Worm (Caenorhabditis elegans): Measurements from ENCODE around the gene srw-2.

Gene srw-2

ce11 chrV:2830817-2831216 lies at the start of gene srw-2:
srw-2 (plus strand) TSS chrV:2830878.
- TF ChIP-seq flt-1 (GFP tag; IDR thresholded peaks at IDR 0.05), result no peak
- TF ChIP-seq hmbx-1 (tag; optimal IDR thresholded peaks at IDR 0.05), result no peak
- no peak for TF ChIP-seq hnd-1 (tag; optimal IDR thresholded peaks at IDR 0.05)
- TF ChIP-seq aly-1 (tag; optimal IDR thresholded peaks at IDR 0.05), result no peak
- TF ChIP-seq tra-4 (tag; optimal IDR thresholded peaks at IDR 0.05), result no peak
- no peak for TF ChIP-seq hmg-4 (GFP tag; optimal IDR thresholded peaks at IDR 0.05)
- TF ChIP-seq ets-7 (tag; optimal IDR thresholded peaks at IDR 0.05), result no peak
- no peak for TF ChIP-seq F13C5.2 (tag; optimal IDR thresholded peaks at IDR 0.05)

- TF ChIP-seq ets-7 (tag; optimal IDR thresholded peaks at IDR 0.05) (no peak), hnd-1 (tag; optimal IDR thresholded peaks at IDR 0.05) (no peak), scrt-1 (GFP tag; IDR thresholded peaks at IDR 0.05) (no peak), hmg-4 (GFP tag; optimal IDR thresholded peaks at IDR 0.05) (no peak), pes-1 (GFP tag; IDR thresholded peaks at IDR 0.05) (no peak), F13C5.2 (tag; optimal IDR thresholded peaks at IDR 0.05) (no peak)
Measured at ce11 chrV:2792958-2793357, 37.7 kb upstream of the srw-2 start.

ce11 chrV:2795998-2796397 lies 34.7 kb upstream of the srw-2 start, which contains the start of gene F54E2.2:
F54E2.2 (plus strand) TSS chrV:2796298.
- no peak for TF ChIP-seq tbx-11 (GFP tag; IDR thresholded peaks at IDR 0.05)
- no peak for TF ChIP-seq pes-1 (GFP tag; IDR thresholded peaks at IDR 0.05)
- TF ChIP-seq tbx-37 (GFP tag; conservative IDR thresholded peaks at IDR 0.05), result no peak
- TF ChIP-seq ets-7 (tag; optimal IDR thresholded peaks at IDR 0.05), result no peak
- no peak for TF ChIP-seq ceh-13 (GFP tag; optimal IDR thresholded peaks at IDR 0.05)
- no peak for TF ChIP-seq sea-1 (GFP tag; conservative IDR thresholded peaks at IDR 0.05)
- no peak for TF ChIP-seq hmg-4 (GFP tag; optimal IDR thresholded peaks at IDR 0.05)
- no peak for TF ChIP-seq aly-1 (tag; optimal IDR thresholded peaks at IDR 0.05)
- no peak for TF ChIP-seq B0310.2 (tag; optimal IDR thresholded peaks at IDR 0.05)
- TF ChIP-seq F13C5.2 (tag; optimal IDR thresholded peaks at IDR 0.05), result no peak
- no peak for TF ChIP-seq tra-4 (tag; optimal IDR thresholded peaks at IDR 0.05)
- TF ChIP-seq hmbx-1 (tag; optimal IDR thresholded peaks at IDR 0.05), result no peak
- TF ChIP-seq ama-1 (optimal IDR thresholded peaks at IDR 0.05), result no peak
- no peak for TF ChIP-seq flt-1 (GFP tag; IDR thresholded peaks at IDR 0.05)
- TF ChIP-seq ceh-36 (tag; optimal IDR thresholded peaks at IDR 0.05), result no peak

DNA sequence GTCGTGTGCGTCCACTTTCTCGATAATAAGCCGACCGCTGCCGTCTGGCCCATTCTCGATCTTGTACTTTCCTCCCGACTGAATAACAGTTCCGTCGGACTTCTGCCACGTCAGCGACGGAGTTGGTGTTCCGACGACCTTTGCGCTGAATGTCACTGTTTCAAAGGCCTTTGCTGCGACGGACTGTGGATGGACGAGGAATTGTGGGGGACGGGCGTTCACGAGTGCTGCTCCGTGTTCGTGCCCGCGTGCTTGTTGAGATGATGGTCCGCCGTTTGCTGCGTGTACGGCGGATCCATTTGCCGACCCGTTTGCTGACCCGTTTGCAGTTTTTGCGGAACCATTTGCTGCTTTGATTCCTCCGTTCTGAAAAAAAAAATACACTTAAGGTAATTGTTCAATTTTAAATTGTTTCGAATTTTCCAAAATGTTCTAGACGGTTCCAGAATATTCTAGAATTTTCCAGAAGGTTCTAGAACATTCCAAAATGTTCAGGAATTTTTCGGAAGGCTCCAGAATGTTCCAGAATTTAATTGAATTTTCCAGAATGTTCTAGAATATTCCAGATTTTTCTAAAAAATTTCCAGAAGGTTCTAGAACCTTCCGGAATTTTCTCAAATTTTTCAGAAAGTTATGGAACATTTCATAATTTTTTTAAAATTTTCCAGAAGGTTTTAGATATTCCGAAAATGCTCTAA lies 31.4 kb upstream of the srw-2 start:
- no peak for TF ChIP-seq hmbx-1 (tag; optimal IDR thresholded peaks at IDR 0.05)
- TF ChIP-seq hmg-4 (GFP tag; optimal IDR thresholded peaks at IDR 0.05), result no peak
- TF ChIP-seq B0310.2 (tag; optimal IDR thresholded peaks at IDR 0.05), result no peak
- no peak for TF ChIP-seq scrt-1 (GFP tag; IDR thresholded peaks at IDR 0.05)
- no peak for TF ChIP-seq flt-1 (GFP tag; IDR thresholded peaks at IDR 0.05)
- no peak for TF ChIP-seq tbx-37 (GFP tag; conservative IDR thresholded peaks at IDR 0.05)
- TF ChIP-seq pes-1 (GFP tag; IDR thresholded peaks at IDR 0.05), result no peak
- no peak for TF ChIP-seq ets-7 (tag; optimal IDR thresholded peaks at IDR 0.05)
- TF ChIP-seq ceh-36 (tag; optimal IDR thresholded peaks at IDR 0.05), result no peak
- no peak for TF ChIP-seq F13C5.2 (tag; optimal IDR thresholded peaks at IDR 0.05)
- no peak for TF ChIP-seq tbx-11 (GFP tag; IDR thresholded peaks at IDR 0.05)
- TF ChIP-seq ama-1 (optimal IDR thresholded peaks at IDR 0.05), result no peak
- no peak for TF ChIP-seq ceh-13 (GFP tag; optimal IDR thresholded peaks at IDR 0.05)
- TF ChIP-seq hnd-1 (tag; optimal IDR thresholded peaks at IDR 0.05), result no peak
- TF ChIP-seq sea-1 (GFP tag; conservative IDR thresholded peaks at IDR 0.05), result no peak

DNA sequence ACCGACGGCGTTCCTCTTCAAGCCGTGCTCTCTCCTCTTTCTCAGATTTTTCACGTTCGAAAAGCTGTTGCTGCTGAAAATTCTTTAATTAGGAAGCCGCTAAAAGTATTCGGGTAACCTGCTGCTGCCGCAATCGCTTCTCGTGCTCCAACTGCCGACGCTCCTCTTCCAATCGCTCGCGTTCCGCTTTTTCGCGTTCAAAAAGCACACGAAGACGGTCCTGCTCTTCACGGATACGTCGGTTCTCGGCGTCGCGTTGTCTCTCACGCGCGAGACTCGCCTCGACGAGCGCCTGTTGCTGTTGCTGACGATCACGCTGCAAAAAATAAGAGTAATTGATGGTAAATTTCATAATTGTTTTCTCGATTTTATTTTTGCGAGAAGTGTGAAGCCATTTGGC lies 30.0 kb upstream of the srw-2 start:
- TF ChIP-seq aly-1 (tag; optimal IDR thresholded peaks at IDR 0.05) (no peak), F13C5.2 (tag; optimal IDR thresholded peaks at IDR 0.05) (no peak), flt-1 (GFP tag; IDR thresholded peaks at IDR 0.05) (no peak), B0310.2 (tag; optimal IDR thresholded peaks at IDR 0.05) (no peak), tbx-11 (GFP tag; IDR thresholded peaks at IDR 0.05) (no peak), hmbx-1 (tag; optimal IDR thresholded peaks at IDR 0.05) (no peak), scrt-1 (GFP tag; IDR thresholded peaks at IDR 0.05) (no peak), ama-1 (optimal IDR thresholded peaks at IDR 0.05) (no peak), hmg-4 (GFP tag; optimal IDR thresholded peaks at IDR 0.05) (no peak)

DNA sequence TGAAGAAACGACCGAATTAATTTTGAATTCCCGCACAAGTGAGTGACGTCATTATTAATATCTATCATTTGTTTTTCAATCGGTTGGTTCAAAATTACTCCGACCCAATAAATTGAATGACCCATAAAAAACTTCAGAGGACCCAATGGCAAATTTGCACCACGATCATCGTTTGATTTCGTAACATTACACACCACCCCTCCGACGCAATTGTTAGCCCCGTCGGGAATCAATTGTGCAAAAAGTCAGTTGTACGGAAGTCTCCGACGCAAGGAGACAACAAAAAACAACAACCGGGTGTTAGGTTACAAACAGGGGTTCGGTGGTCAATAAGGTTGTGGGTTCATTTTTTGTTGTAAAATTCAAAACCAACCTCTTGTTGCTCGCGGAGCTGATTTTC lies 28.7 kb upstream of the srw-2 start:
- TF ChIP-seq sea-1 (GFP tag; conservative IDR thresholded peaks at IDR 0.05), result no peak
- no peak for TF ChIP-seq pes-1 (GFP tag; IDR thresholded peaks at IDR 0.05)
- TF ChIP-seq ama-1 (optimal IDR thresholded peaks at IDR 0.05), result no peak
- no peak for TF ChIP-seq hmbx-1 (tag; optimal IDR thresholded peaks at IDR 0.05)
- TF ChIP-seq B0310.2 (tag; optimal IDR thresholded peaks at IDR 0.05), result no peak
- no peak for TF ChIP-seq scrt-1 (GFP tag; IDR thresholded peaks at IDR 0.05)

- no peak for TF ChIP-seq tra-4 (tag; optimal IDR thresholded peaks at IDR 0.05)
- no peak for TF ChIP-seq aly-1 (tag; optimal IDR thresholded peaks at IDR 0.05)
- TF ChIP-seq hmbx-1 (tag; optimal IDR thresholded peaks at IDR 0.05), result no peak
- TF ChIP-seq scrt-1 (GFP tag; IDR thresholded peaks at IDR 0.05), result no peak
- TF ChIP-seq ceh-13 (GFP tag; optimal IDR thresholded peaks at IDR 0.05), result no peak
Measured at ce11 chrV:2803258-2803657, 27.4 kb upstream of the srw-2 start.

- no peak for TF ChIP-seq tra-4 (tag; optimal IDR thresholded peaks at IDR 0.05)
- TF ChIP-seq scrt-1 (GFP tag; IDR thresholded peaks at IDR 0.05), result no peak
- no peak for TF ChIP-seq hmg-4 (GFP tag; optimal IDR thresholded peaks at IDR 0.05)
- TF ChIP-seq ets-7 (tag; optimal IDR thresholded peaks at IDR 0.05), result no peak
- no peak for TF ChIP-seq ceh-13 (GFP tag; optimal IDR thresholded peaks at IDR 0.05)
- no peak; the same call in 1 of the 2 replicates for TF ChIP-seq tbx-11 (GFP tag; IDR thresholded peaks at IDR 0.05)
- TF ChIP-seq ceh-36 (tag; optimal IDR thresholded peaks at IDR 0.05), result no peak
- no peak for TF ChIP-seq ama-1 (optimal IDR thresholded peaks at IDR 0.05)
- TF ChIP-seq tbx-37 (GFP tag; conservative IDR thresholded peaks at IDR 0.05), result no peak
- TF ChIP-seq flt-1 (GFP tag; IDR thresholded peaks at IDR 0.05), result no peak
- TF ChIP-seq F13C5.2 (tag; optimal IDR thresholded peaks at IDR 0.05), result no peak
Measured at ce11 chrV:2807760-2808159, 22.9 kb upstream of the srw-2 start, which contains the start of gene ketn-1. ketn-1 (minus strand) TSS chrV:2807860.

All from whole organism, early embryonic.